Fruit fly (Drosophila melanogaster) S2 (cell line): ENCODE measurements around the gene nerfin-2.

ENCODE experiments used
- CG8478 ChIP-seq: fragments of >200 bp; optimal IDR thresholded peaks from 2 replicates; lab custom pipeline; 2018
- CTCF ChIP-seq, 2 experiments: fragments of >200 bp; optimal IDR thresholded peaks; 2 replicates each; lab custom pipeline; 2018

nerfin-2 gene

DNA sequence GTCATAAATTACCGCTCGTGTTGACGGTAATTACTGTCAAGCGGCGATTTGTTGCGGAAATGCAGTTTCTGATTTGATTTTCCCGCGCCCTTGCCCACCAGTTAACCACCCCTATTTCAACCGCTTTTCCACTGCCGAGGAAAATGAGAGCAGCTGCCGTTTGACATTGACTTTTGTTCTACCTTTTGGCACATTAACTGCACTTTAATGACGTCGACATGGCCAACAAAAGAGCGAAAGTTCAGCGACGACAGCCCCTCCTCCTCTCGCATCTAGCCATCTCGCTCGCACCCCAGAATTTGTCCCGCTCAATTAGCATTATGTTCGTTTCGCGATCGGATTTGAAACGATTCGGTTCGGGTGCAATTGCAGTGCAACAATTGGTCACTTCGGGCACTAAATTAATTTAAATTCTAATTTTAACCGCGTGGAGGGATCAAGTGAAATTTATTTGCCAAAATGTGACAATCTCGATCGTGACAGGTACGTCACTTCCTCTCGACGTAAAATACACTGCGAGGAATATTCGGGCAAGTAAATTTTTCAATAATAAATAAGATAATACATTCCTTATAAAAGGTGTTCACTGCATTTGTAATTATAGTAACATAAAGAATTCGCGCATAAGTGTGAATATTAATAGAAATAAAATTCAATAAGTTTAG, 40.4 kb downstream of the nerfin-2 start:
- no peak for TF ChIP-seq CG8478 (lab: Kevin White, UChicago)
- TF ChIP-seq CTCF (optimal IDR thresholded peaks at IDR 0.05; lab: Kevin White, UChicago), result no peak

DNA sequence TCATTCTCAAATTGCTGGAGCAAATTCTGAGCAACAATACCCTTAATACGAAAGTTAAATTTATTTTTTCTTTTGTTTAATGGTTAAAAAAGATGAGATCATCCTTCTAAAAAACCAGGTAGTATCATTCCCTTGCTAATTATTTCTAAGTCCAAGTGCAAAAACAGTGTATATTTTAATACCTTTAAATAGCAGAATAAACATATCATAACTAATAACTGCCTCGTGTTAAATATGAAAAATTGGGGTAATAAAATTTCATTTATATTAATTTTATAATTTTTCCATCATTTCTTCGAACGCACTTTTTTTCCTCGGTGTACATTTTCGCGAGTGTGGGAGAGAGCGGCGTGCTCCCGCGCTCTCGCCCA, 40.9 kb downstream of the nerfin-2 start:
- TF ChIP-seq CTCF (optimal IDR thresholded peaks at IDR 0.05; lab: Kevin White, UChicago), result no peak
- TF ChIP-seq CG8478 (lab: Kevin White, UChicago), result no peak

DNA sequence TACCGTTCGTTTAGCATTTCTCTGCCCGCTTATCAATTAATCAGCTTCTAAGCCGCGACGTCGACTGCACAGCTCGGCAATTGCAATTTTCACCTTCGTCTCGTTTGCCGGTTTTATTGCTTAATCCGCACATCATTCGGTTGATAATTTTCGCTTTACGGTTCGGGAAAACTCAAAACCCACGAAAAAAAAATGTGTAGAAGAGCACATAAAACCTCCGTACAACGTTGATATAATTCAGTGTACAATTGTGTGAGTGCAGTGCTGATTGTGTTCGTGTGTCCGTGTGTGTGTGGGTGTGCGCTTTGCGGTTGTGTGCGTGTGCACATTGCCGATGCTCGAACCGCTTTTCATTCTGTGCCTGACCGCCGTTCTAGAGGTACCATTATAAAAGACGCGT, 41.3 kb downstream of the nerfin-2 start, which contains the start of gene CAH7:
Gene CAH7 (plus strand): TSS at position 43 of the 400 bp plus-strand sequence.
- TF ChIP-seq CG8478 (lab: Kevin White, UChicago) (no peak), CTCF (optimal IDR thresholded peaks at IDR 0.05; lab: Kevin White, UChicago) (no peak)

DNA sequence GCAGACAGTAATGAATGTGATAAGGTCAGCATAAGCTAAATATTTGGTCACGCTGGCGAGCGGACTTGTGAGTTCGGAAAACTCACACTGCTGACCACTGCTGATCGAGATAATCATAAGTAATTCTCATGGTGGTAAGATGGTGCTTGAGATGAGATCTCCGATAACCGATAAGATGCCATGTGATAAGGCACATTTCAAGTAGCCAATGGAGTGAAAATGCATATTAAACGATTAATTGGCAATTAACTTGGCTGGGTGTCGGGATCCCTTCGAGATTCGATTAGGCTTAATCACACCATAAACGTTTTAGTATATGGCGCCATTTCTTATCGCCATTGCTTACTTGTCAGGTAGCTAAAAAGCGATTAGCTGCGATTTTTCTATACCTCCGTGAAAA, 42.8 kb downstream of the nerfin-2 start:
- TF ChIP-seq CG8478 (lab: Kevin White, UChicago) (no peak), CTCF (optimal IDR thresholded peaks at IDR 0.05; lab: Kevin White, UChicago) (no peak)

DNA sequence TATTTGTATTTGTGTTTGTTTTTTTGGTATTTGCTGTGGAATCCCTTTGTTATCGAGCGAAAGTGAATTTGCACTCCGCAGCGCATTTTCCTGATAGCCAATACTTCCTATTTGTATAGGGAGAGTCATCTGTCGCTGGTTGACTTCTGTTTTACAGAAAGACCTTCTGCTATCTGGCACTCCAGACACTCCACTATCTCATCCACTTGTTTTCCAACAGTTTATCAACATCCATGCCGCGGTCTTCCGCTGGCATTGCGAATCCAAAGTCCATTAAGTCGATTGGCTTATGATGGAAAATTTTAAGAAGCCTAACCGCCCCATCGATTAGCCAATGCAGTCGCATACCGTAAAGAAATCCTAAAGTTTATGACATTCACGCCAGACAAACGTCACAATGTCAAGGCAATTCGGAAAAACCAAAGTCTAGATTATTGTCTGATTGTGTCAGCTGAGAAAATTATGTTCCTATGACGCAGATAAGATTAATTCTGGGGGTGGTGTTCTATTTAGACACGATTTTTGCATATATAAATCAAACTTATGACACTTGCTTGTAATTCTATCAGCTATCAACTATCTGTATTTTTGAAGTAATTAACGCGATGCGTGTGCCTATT, 44.1 kb downstream of the nerfin-2 start:
- TF ChIP-seq CTCF (optimal IDR thresholded peaks at IDR 0.05; lab: Kevin White, UChicago) (no peak), CG8478 (lab: Kevin White, UChicago) (no peak)

DNA sequence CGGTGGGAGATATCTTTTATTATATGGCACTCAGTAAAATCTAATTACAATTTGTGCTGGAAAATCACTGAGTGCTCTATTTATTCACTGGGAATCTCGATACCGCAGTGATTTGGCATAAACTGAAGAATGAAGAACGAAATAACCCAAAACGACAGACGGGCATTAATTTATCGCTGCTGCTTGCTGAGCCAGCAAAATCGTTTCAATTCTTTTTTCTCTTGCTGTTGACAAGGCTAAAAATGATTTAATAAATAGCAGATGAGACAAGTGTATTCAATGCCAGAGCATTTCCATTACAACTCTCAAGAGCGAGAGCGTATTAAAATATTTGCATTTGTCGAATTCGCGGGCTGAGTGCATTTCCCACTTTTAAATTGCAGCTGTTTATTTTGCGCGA, 44.9 kb downstream of the nerfin-2 start:
- no peak for TF ChIP-seq CTCF (optimal IDR thresholded peaks at IDR 0.05; lab: Kevin White, UChicago)
- no peak for TF ChIP-seq CG8478 (lab: Kevin White, UChicago)

DNA sequence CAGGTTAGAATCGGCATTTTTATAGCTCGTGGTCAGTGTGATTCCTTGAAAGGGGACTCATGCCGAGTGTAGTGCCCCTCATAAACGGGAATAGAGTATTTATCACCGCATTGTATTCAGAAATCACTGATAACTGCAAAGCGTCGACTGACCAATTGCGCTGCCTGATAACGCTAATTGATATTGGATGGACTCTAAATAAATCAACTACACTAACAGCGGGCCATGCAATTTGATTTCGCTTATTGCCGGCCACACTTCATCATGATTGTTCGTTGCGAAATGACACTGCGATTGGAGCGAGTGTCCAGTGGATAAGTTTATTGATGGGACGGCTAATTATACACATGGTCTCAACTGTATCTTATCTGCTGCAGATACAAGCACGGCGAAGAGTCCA, 48.7 kb downstream of the nerfin-2 start:
- TF ChIP-seq CTCF (optimal IDR thresholded peaks at IDR 0.05; lab: Kevin White, UChicago) (no peak), CG8478 (lab: Kevin White, UChicago) (no peak)

DNA sequence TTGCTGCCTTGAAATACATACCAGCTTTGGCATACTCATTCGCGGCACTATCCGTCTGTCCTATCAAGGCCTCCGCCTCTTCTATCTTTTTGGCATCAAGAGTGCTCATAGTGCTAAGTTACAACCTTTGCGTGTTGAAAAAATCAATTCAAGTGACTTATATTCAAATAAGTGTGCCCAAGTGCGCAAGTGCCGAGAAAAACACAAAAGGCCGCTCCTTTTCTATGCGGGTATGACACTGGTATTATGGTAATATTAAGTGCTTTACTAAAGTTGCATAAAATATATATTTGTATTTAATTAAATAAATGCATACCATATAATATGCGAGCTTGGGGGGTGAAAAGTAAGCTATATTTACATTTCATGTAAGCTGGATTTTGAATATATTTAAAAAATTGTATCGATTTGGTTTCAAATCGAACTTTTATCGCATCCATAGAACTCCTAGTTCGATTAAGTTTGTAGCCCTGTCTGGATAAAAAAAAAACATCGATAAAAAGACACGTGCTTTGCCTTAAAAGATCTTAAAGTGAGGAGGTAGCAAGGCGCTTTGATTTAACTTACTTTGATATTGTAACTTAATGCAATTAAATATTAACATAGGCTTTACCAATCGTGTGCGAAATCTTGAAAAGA, 50.5 kb downstream of the nerfin-2 start, which contains the start of the genes gammaSnap2 and ATPsynepsilonL:
Gene gammaSnap2 (minus strand): TSS at position 135 of the 639 bp plus-strand sequence.
Gene ATPsynepsilonL (plus strand): TSS at position 508 of the 639 bp plus-strand sequence.
- TF ChIP-seq CG8478 (lab: Kevin White, UChicago) (no peak), CTCF (optimal IDR thresholded peaks at IDR 0.05; lab: Kevin White, UChicago) (no peak)
